Fruit fly (Drosophila melanogaster) S2 (cell line): ENCODE results near the gene CG11617.

ENCODE experiments used
- CG8478 ChIP-seq: fragments of >200 bp; optimal IDR thresholded peaks from 2 replicates; lab custom pipeline; 2018
- CTCF ChIP-seq, 2 experiments: fragments of >200 bp; optimal IDR thresholded peaks; 2 replicates each; lab custom pipeline; 2018

DNA sequence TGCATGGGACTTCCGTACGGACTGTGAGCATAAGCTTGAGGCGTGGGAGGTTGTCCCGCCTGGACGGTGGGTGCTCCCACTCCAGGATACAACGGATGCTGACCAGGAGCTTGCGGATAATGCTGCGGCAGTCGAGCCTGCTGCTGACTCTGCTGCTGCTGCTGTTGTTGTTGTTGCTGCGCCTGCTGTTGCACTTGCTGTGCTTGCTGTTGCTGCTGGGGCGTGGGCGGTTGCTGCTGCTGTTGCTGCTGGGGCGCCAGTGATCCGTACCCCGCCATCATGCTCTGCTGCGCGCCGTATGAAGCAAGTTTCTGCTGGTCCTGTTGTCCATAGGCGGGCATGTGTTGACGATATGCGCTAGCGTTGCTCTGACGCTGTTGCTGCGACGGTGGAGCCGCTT lies 34.3 kb upstream of the CG11617 start:
- TF ChIP-seq CTCF (optimal IDR thresholded peaks at IDR 0.05; lab: Kevin White, UChicago): no peak
- no peak for TF ChIP-seq CG8478 (lab: Kevin White, UChicago)
